Fruit fly (Drosophila melanogaster) whole organism, adult: ENCODE measurements around the gene CG15465.

Source experiments
- CG11617 ChIP-seq: fragments of 200-800 bp; sonication (Bioruptor generic); optimal IDR thresholded peaks from 2 replicates; lab custom pipeline; 2017; ENCODE audit warnings: mild to moderate bottlenecking, missing biosample characterization, missing genetic modification reagents, missing genetic modification characterization
- CG14711 ChIP-seq: fragments of 200-800 bp; sonication (Bioruptor generic); optimal IDR thresholded peaks from 2 replicates; lab custom pipeline; 2018; ENCODE audit warnings: missing biosample characterization, mild to moderate bottlenecking, missing genetic modification characterization, moderate library complexity
- CG33017 ChIP-seq: fragments of 200-800 bp; sonication (Bioruptor generic); optimal IDR thresholded peaks from 2 replicates; lab custom pipeline; 2018; ENCODE audit warnings: missing biosample characterization, mild to moderate bottlenecking, missing genetic modification characterization, moderate library complexity
- CG5204 ChIP-seq: fragments of 200-800 bp; sonication (Bioruptor generic); optimal IDR thresholded peaks from 2 replicates; lab custom pipeline; 2016; ENCODE audit warnings: missing biosample characterization, missing genetic modification characterization
- CG7101 ChIP-seq: fragments of 200-800 bp; sonication (Bioruptor generic); optimal IDR thresholded peaks from 2 replicates; lab custom pipeline; 2018; ENCODE audit warnings: missing biosample characterization, mild to moderate bottlenecking, missing genetic modification characterization, moderate library complexity
- Clk ChIP-seq: fragments of 200-800 bp; sonication (Bioruptor generic); optimal IDR thresholded peaks from 2 replicates; lab custom pipeline; 2017; ENCODE audit warnings: missing biosample characterization, missing genetic modification characterization
- cnc ChIP-seq, 2 experiments: fragments of >200 bp; optimal IDR thresholded peaks; 2 replicates each; lab custom pipeline; 2017
- kay ChIP-seq: fragments of 200-800 bp; sonication (Bioruptor generic); peaks from one replicate; lab custom pipeline; 2016; ENCODE audit warnings: missing biosample characterization, missing genetic modification characterization, borderline replicate concordance
- tj ChIP-seq: fragments of 200-800 bp; sonication (Bioruptor generic); optimal IDR thresholded peaks from 3 replicates; lab custom pipeline; 2017; ENCODE audit warnings: missing biosample characterization, mild to moderate bottlenecking, missing genetic modification characterization, moderate library complexity

- no peak for TF ChIP-seq CG14711 (tag; lab: Kevin White, UChicago)
- TF ChIP-seq CG5204 (GFP tag; lab: Kevin White, UChicago): no peak
- TF ChIP-seq tj (GFP tag; lab: Kevin White, UChicago): no peak
- TF ChIP-seq CG7101 (tag; lab: Kevin White, UChicago): no peak
- TF ChIP-seq CG11617 (GFP tag; lab: Kevin White, UChicago): no peak
- no peak for TF ChIP-seq CG33017 (tag; lab: Kevin White, UChicago)
- TF ChIP-seq kay (GFP tag; lab: Kevin White, UChicago): no peak
- no peak for TF ChIP-seq Clk (GFP tag; lab: Kevin White, UChicago)
- no peak for TF ChIP-seq cnc (optimal IDR thresholded peaks at IDR 0.05; lab: Kevin White, UChicago)
Measured at dm6 chrX:5068475-5068874, 17.1 kb upstream of the CG15465 start.
